Fruit fly (Drosophila melanogaster) Kc167 (cell line): ENCODE measurements around the gene CG43082.

Source experiments
- Myc ChIP-seq: fragments of >200 bp; optimal IDR thresholded peaks from 2 replicates; lab custom pipeline; 2017; ENCODE audit warnings: missing external identifiers
- Sin3A ChIP-seq: fragments of >200 bp; optimal IDR thresholded peaks from 2 replicates; lab custom pipeline; 2018; ENCODE audit warnings: missing external identifiers
- h ChIP-seq: fragments of >200 bp; optimal IDR thresholded peaks from 3 replicates; lab custom pipeline; 2018; ENCODE audit warnings: missing external identifiers
- psq ChIP-seq: fragments of >200 bp; optimal IDR thresholded peaks from 2 replicates; lab custom pipeline; 2017; ENCODE audit warnings: missing external identifiers
- ttk ChIP-seq: sonication (Bioruptor generic); optimal IDR thresholded peaks from 2 replicates; lab custom pipeline; 2017; ENCODE audit warnings: missing external identifiers

- TF ChIP-seq Myc (lab: Kevin White, UChicago): no peak
- TF ChIP-seq ttk: no peak
- TF ChIP-seq psq (lab: Kevin White, UChicago): no peak
- no peak for TF ChIP-seq Sin3A
- no peak for TF ChIP-seq h (lab: Kevin White, UChicago)
Measured at dm6 chr3L:15639978-15640377, 21.7 kb upstream of the CG43082 start.
